Fruit fly (Drosophila melanogaster): Measurements from ENCODE around the gene MnM.

MnM gene

dm6 chr3L:3178530-3179096, at the start of gene MnM, which contains the start of gene Girdin:
Gene MnM (minus strand): TSS chr3L:3178580.
Gene Girdin (plus strand): TSS chr3L:3178930.
- TF ChIP-seq Myc (optimal IDR thresholded peaks at IDR 0.05), result no peak
- no peak for TF ChIP-seq insv (optimal IDR thresholded peaks at IDR 0.05)
- no peak for TF ChIP-seq Sin3A (optimal IDR thresholded peaks at IDR 0.05)
- no peak for TF ChIP-seq h (optimal IDR thresholded peaks at IDR 0.05)
- TF ChIP-seq psq (optimal IDR thresholded peaks at IDR 0.05), result no peak
- no peak for TF ChIP-seq ttk (optimal IDR thresholded peaks at IDR 0.05)

DNA sequence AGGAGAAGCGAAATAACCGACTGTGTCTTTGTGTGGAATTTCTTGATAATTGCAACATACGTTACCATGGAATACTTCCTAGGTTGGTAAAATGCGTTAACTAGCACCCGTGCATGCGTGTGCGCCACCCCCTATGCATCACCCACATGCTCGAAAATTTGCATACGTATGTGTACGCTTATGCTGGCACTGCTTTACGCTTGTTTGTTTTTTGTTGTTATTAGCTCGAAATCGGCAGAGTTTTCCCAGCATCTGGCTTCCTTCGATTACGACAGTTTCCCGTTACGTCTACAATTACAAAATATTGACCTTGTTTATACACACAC, 48.0 kb upstream of the MnM start:
- TF ChIP-seq Myc (optimal IDR thresholded peaks at IDR 0.05) (no peak), psq (optimal IDR thresholded peaks at IDR 0.05) (no peak), h (optimal IDR thresholded peaks at IDR 0.05) (no peak), Sin3A (optimal IDR thresholded peaks at IDR 0.05) (no peak), insv (optimal IDR thresholded peaks at IDR 0.05) (no peak), ttk (optimal IDR thresholded peaks at IDR 0.05) (no peak)

DNA sequence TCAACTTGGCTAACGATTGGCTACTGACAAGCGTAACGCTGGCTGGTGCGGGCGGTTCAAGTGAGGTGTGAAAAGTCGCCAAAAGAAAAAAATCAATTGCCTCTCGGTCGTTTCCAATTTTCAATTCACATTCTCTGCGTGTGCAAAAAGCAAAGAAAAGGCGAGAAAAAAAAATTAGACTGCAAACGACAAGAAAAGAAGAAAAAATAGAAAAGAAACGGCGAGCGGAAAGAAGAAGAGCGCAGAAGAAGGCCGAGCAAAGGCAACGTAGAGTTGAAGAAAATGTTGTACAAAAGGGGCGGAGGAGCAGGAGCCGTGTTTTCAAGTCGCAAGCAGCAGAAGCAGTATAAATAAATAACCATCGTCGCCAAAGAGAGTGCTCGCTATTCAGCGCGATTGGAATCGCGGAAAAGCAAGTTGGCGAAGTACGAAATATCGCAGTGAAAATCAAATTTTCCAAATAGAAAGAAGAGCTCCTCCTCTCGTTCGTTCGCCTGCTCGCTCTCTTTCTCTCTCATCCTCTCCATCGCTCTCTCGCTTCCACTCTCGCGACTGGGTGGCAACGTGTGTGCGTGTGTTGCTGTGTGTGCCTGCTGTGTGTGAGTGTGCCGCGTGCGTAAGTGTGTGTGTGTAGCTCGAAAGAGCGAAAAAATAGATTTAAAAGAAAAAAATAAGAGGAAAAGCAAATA, 47.5 kb upstream of the MnM start:
- no peak for TF ChIP-seq insv (optimal IDR thresholded peaks at IDR 0.05)
- TF ChIP-seq Sin3A (optimal IDR thresholded peaks at IDR 0.05), result no peak
- no peak for TF ChIP-seq psq (optimal IDR thresholded peaks at IDR 0.05)
- no peak for TF ChIP-seq h (optimal IDR thresholded peaks at IDR 0.05)
- no peak for TF ChIP-seq ttk (optimal IDR thresholded peaks at IDR 0.05)
- no peak for TF ChIP-seq Myc (optimal IDR thresholded peaks at IDR 0.05)

DNA sequence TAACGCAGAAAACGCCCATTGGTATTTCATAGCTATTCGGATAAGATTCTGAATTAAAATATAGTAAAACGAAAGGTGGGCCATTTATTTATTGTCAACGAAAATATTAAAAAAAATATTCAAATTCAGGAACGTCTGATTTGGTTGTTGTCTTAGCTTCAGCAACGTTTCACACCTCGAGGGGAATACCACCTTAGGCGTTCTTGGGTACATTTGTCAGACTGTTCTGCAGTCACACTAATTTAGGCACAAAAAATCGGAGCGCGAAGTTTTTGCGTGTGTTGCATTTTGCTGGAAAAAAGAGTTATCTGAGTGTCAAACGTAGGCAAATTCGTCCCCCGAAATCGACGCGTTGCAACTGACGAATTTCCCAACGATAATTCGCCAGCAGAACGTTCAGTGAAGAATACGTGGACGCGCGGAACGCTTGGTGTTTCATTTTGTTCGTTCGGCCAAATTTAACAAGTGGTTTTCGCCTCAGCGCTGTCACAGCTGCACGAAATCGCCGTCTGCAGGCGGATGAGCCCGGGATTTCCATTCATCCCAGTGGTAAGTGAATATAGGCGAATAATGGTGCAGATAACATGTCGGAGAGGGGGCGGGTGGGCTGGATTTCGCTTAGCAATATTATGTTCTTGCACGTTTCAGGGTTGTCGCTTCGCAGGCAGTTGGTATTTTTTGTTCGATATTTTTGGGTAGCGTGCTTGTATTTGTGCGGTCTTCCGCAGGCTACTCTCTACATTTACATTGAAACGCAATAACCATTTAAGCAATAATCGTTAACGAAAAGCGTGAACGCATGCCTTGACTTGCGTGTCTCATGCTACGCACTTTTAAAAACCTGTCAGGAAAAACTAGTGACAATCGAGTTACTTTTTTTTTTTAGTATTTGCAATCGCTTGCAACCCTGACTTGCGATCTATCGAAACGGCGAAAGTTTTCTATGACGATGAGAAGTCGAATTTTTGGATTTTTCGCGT, 46.6 kb upstream of the MnM start, which contains the start of gene Larp4B:
TSS of gene Larp4B (plus strand) at position 99 of the 980 bp plus-strand sequence.
- no peak for TF ChIP-seq Sin3A (optimal IDR thresholded peaks at IDR 0.05)
- no peak for TF ChIP-seq Myc (optimal IDR thresholded peaks at IDR 0.05)
- no peak for TF ChIP-seq psq (optimal IDR thresholded peaks at IDR 0.05)
- TF ChIP-seq insv (optimal IDR thresholded peaks at IDR 0.05), result no peak
- no peak for TF ChIP-seq ttk (optimal IDR thresholded peaks at IDR 0.05)
- TF ChIP-seq h (optimal IDR thresholded peaks at IDR 0.05), result no peak

dm6 chr3L:3223390-3223914, 45.1 kb upstream of the MnM start:
- TF ChIP-seq psq (optimal IDR thresholded peaks at IDR 0.05) (no peak), ttk (optimal IDR thresholded peaks at IDR 0.05) (no peak), h (optimal IDR thresholded peaks at IDR 0.05) (no peak), Myc (optimal IDR thresholded peaks at IDR 0.05) (no peak), insv (optimal IDR thresholded peaks at IDR 0.05) (no peak), Sin3A (optimal IDR thresholded peaks at IDR 0.05) (no peak)

DNA sequence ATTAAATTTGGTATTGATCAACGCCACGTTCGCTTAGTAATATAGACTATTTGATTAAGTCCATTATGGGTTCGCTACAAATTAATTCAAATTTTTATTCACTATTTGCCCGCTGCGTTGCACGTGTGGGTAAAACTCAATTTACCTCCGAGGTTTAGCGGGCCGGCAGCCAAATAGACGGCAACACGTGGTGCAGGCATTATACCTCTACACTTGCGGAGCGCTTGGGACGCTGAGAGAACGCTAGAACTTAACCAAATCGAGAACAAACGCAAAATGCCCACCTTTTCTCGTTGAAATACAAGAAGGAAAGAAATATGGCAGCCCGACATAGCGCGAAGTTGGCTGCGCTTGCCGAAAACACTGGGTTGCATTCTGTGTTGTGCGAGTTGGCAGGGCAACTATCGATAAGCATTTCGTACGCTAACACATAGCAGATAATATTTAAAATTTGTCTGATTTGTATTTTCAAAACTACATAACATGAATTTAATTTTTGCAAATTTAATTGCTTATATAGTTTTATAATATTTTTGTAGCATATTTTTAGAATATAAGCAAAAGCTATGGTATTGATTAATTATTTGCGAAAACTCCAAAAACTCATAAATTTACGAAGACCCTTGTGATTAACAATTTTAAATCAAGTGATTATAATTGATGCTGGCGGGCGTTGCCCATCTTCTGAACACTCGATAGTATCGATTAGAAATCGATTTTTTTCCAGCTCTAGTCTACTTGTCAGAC, 44.4 kb upstream of the MnM start, which contains the start of the genes RpL28 and eIF1:
TSS of gene RpL28 (minus strand) at position 318 of the 747 bp plus-strand sequence.
TSS of gene eIF1 (plus strand) at position 699 of the 747 bp plus-strand sequence.
- no peak for TF ChIP-seq psq (optimal IDR thresholded peaks at IDR 0.05)
- no peak for TF ChIP-seq Myc (optimal IDR thresholded peaks at IDR 0.05)
- TF ChIP-seq ttk (optimal IDR thresholded peaks at IDR 0.05), result no peak
- no peak for TF ChIP-seq h (optimal IDR thresholded peaks at IDR 0.05)
- no peak for TF ChIP-seq insv (optimal IDR thresholded peaks at IDR 0.05)
- TF ChIP-seq Sin3A (optimal IDR thresholded peaks at IDR 0.05), result no peak

DNA sequence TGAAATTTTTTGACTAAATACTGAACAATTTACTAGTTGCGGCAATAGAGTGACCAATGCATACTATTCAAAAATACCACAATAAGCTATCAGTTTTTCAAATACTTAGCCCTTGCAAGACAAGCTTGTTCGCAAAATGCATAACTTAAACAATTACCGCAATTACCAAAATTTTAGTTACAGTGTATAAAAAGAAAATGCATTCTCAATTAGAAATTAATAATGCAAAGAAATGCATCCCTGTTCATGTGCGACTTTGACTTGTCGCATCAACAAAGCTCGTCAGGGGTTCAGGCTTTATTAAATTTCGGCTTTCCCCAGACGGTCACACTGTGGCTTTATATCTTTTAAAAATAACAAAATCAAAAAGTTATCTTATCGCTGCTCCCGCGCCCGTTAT, 40.5 kb upstream of the MnM start, which contains the start of the genes hob and nSMase:
TSS of gene hob (minus strand) at position 62 of the 400 bp plus-strand sequence.
TSS of gene nSMase (plus strand) at position 298 of the 400 bp plus-strand sequence.
- TF ChIP-seq ttk (optimal IDR thresholded peaks at IDR 0.05), result no peak
- no peak for TF ChIP-seq Sin3A (optimal IDR thresholded peaks at IDR 0.05)

DNA sequence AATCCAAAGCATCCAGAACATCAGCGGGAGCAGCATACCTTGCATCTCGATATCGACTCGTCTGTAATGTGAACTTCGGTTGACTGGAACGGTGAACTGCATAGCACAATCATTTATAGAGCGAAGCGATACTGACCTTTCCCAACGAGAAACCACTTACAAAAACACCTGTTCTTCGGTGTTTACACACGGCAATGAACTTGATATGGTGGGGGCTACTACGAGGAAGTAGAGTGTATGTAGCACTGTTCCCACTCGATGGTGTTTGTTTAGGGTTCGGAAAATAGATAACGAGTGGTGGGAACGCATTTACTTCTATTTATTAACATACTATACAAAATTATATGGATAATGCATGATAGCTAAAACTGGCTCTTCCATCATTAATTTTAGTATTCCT, 30.5 kb upstream of the MnM start, which contains the start of the genes CG32269 and CG32270:
TSS of gene CG32269 (minus strand) at position 91 of the 400 bp plus-strand sequence.
TSS of gene CG32270 (minus strand) at position 91 of the 400 bp plus-strand sequence.
- no peak for TF ChIP-seq ttk (optimal IDR thresholded peaks at IDR 0.05)
- no peak for TF ChIP-seq insv (optimal IDR thresholded peaks at IDR 0.05)
- TF ChIP-seq Myc (optimal IDR thresholded peaks at IDR 0.05), result no peak
- TF ChIP-seq Sin3A (optimal IDR thresholded peaks at IDR 0.05), result no peak
- TF ChIP-seq h (optimal IDR thresholded peaks at IDR 0.05), result no peak
- no peak for TF ChIP-seq psq (optimal IDR thresholded peaks at IDR 0.05)

- TF ChIP-seq ttk (optimal IDR thresholded peaks at IDR 0.05) (no peak), Myc (optimal IDR thresholded peaks at IDR 0.05) (no peak), Sin3A (optimal IDR thresholded peaks at IDR 0.05) (no peak), insv (optimal IDR thresholded peaks at IDR 0.05) (no peak), psq (optimal IDR thresholded peaks at IDR 0.05) (no peak), h (optimal IDR thresholded peaks at IDR 0.05) (no peak)
Observed at dm6 chr3L:3206263-3206662, 27.9 kb upstream of the MnM start, which contains the start of gene CG33160. Gene CG33160 (minus strand): TSS chr3L:3206363.

DNA sequence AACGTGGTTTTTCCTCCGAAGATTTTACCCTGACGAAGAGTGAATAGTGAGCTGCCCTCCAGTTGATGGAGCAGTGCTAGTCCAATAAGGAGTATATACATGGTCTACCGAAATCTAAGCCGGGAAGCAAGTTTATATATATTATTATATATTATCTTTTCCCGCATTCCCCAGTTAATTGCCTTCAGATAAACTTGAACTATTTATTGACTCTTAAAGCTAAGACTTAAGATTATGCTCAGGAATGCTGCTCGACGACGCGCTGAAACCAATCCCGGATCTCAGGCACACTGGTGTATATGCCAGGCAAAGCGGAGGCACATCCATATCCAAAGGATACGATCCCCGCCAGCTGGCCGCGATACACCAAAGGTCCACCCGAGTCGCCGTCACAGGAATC, 27.0 kb upstream of the MnM start, which contains the start of gene CG32277:
TSS of gene CG32277 (minus strand) at position 101 of the 400 bp plus-strand sequence.
- TF ChIP-seq psq (optimal IDR thresholded peaks at IDR 0.05) (no peak), ttk (optimal IDR thresholded peaks at IDR 0.05) (no peak), h (optimal IDR thresholded peaks at IDR 0.05) (no peak), Myc (optimal IDR thresholded peaks at IDR 0.05) (no peak), insv (optimal IDR thresholded peaks at IDR 0.05) (no peak), Sin3A (optimal IDR thresholded peaks at IDR 0.05) (no peak)

Data from Kc167 (cell line).